Fruit fly (Drosophila melanogaster) whole organism, embryonic: Measurements from ENCODE around the gene CG14102.
A peak's percentile ranks its signal among the peaks of the same experiment; 100 is the strongest.

Experiments
- Antp ChIP-seq: fragments of 200-800 bp; sonication (Bioruptor generic); optimal IDR thresholded peaks from 3 replicates; lab custom pipeline; 2016; ENCODE audit warnings: missing biosample characterization, missing genetic modification characterization
- Awh ChIP-seq: fragments of 200-800 bp; sonication (Bioruptor generic); IDR thresholded peaks from 2 replicates; pipeline ENCODE4, ENCODE4 v1.3.6; 2022; ENCODE audit warnings: missing biosample characterization, missing genetic modification characterization
- BEAF-32 ChIP-seq: fragments of 200-800 bp; sonication (Bioruptor generic); optimal IDR thresholded peaks from 3 replicates; lab custom pipeline; 2017; ENCODE audit warnings: missing biosample characterization, missing genetic modification characterization, mild to moderate bottlenecking, moderate library complexity, missing genetic modification reagents
- CG11696 ChIP-seq: fragments of 200-800 bp; sonication (Bioruptor generic); IDR thresholded peaks from 2 replicates; pipeline ENCODE4 v1.3.6; 2022; ENCODE audit warnings: missing biosample characterization, missing genetic modification characterization
- CG12219 ChIP-seq: fragments of 200-800 bp; sonication (Bioruptor generic); optimal IDR thresholded peaks from 3 replicates; lab custom pipeline; 2018; ENCODE audit warnings: missing biosample characterization, mild to moderate bottlenecking, missing genetic modification characterization
- CG12391 ChIP-seq: fragments of 200-800 bp; sonication (Bioruptor generic); optimal IDR thresholded peaks from 3 replicates; lab custom pipeline; 2018; ENCODE audit warnings: missing biosample characterization, mild to moderate bottlenecking, missing genetic modification characterization, moderate library complexity
- CG12659 ChIP-seq: fragments of 200-800 bp; sonication (Bioruptor generic); optimal IDR thresholded peaks from 3 replicates; lab custom pipeline; 2017; ENCODE audit warnings: mild to moderate bottlenecking, missing biosample characterization, missing genetic modification reagents, missing genetic modification characterization
- CG14710 ChIP-seq: fragments of 200-800 bp; sonication (Bioruptor generic); optimal IDR thresholded peaks from 3 replicates; lab custom pipeline; 2019; ENCODE audit warnings: missing biosample characterization, mild to moderate bottlenecking, missing genetic modification characterization, moderate library complexity
- CG1529 ChIP-seq: fragments of 200-800 bp; sonication (Bioruptor generic); optimal IDR thresholded peaks from 3 replicates; lab custom pipeline; 2018; ENCODE audit warnings: missing biosample characterization, missing genetic modification characterization
- CG1647 ChIP-seq: fragments of 200-800 bp; sonication (Bioruptor generic); optimal IDR thresholded peaks from 3 replicates; lab custom pipeline; 2016; ENCODE audit warnings: missing biosample characterization, missing genetic modification characterization
- CG2120 ChIP-seq: fragments of 200-800 bp; sonication (Bioruptor generic); optimal IDR thresholded peaks from 3 replicates; lab custom pipeline; 2016; ENCODE audit warnings: missing biosample characterization, missing genetic modification characterization
- CG2129 ChIP-seq: fragments of 200-800 bp; sonication (Bioruptor generic); IDR thresholded peaks from 2 replicates; pipeline ENCODE4 v1.3.6; 2022; ENCODE audit warnings: missing biosample characterization, missing genetic modification characterization; ENCODE audit not compliant: partially characterized antibody
- CG4820 ChIP-seq: fragments of 200-800 bp; sonication (Bioruptor generic); optimal IDR thresholded peaks from 3 replicates; lab custom pipeline; 2016; ENCODE audit warnings: missing biosample characterization, missing genetic modification characterization
- CG6791 ChIP-seq: fragments of 200-800 bp; sonication (Bioruptor generic); IDR thresholded peaks from 3 replicates; pipeline ENCODE4 v1.3.6; 2022; ENCODE audit warnings: missing biosample characterization, missing genetic modification characterization; ENCODE audit not compliant: partially characterized antibody
- CG7271 ChIP-seq: fragments of 200-800 bp; sonication (Bioruptor generic); optimal IDR thresholded peaks from 2 replicates; lab custom pipeline; 2018; ENCODE audit warnings: missing biosample characterization, mild to moderate bottlenecking, missing genetic modification characterization, moderate library complexity
- CG9932 ChIP-seq: fragments of 200-800 bp; sonication (Bioruptor generic); IDR thresholded peaks from 2 replicates; pipeline ENCODE4 v1.3.6; 2022; ENCODE audit warnings: missing biosample characterization, missing genetic modification characterization
- CHES-1-like ChIP-seq: fragments of 200-800 bp; sonication (Bioruptor generic); optimal IDR thresholded peaks from 2 replicates; lab custom pipeline; 2016; ENCODE audit warnings: missing biosample characterization, missing genetic modification characterization
- D19B ChIP-seq: fragments of 200-800 bp; sonication (Bioruptor generic); optimal IDR thresholded peaks from 2 replicates; lab custom pipeline; 2017; ENCODE audit warnings: missing biosample characterization, mild to moderate bottlenecking, missing genetic modification characterization
- Dad ChIP-seq: fragments of 200-800 bp; sonication (Bioruptor generic); optimal IDR thresholded peaks from 3 replicates; lab custom pipeline; 2016; ENCODE audit warnings: missing biosample characterization, missing genetic modification characterization
- Dref ChIP-seq: fragments of 200-800 bp; sonication (Bioruptor generic); IDR thresholded peaks from 2 replicates; pipeline ENCODE4 v1.3.6; 2022; ENCODE audit warnings: missing biosample characterization, missing genetic modification characterization
- E2f2 ChIP-seq: fragments of 200-800 bp; sonication (Bioruptor generic); IDR thresholded peaks from 2 replicates; pipeline ENCODE4 v1.3.6; 2022; ENCODE audit warnings: missing biosample characterization, missing genetic modification characterization
- Elba2 ChIP-seq: fragments of 200-800 bp; sonication (Bioruptor generic); optimal IDR thresholded peaks from 3 replicates; lab custom pipeline; 2016; ENCODE audit warnings: missing biosample characterization, missing genetic modification characterization
- Fer1 ChIP-seq: fragments of 200-800 bp; sonication (Bioruptor generic); optimal IDR thresholded peaks from 2 replicates; lab custom pipeline; 2017; ENCODE audit warnings: missing biosample characterization, mild to moderate bottlenecking, missing genetic modification characterization
- HLH4C ChIP-seq: fragments of 200-800 bp; sonication (Bioruptor generic); IDR thresholded peaks from 3 replicates; pipeline ENCODE4 v1.3.6; 2022; ENCODE audit warnings: missing biosample characterization, missing genetic modification characterization; ENCODE audit not compliant: partially characterized antibody
- Hand ChIP-seq: fragments of 200-800 bp; sonication (Bioruptor generic); optimal IDR thresholded peaks from 2 replicates; lab custom pipeline; 2017; ENCODE audit warnings: mild to moderate bottlenecking, missing biosample characterization, missing genetic modification reagents, missing genetic modification characterization
- Hr51 ChIP-seq, 2 experiments: fragments of 200-800 bp; sonication (Bioruptor generic); optimal IDR thresholded peaks; 2 replicates in 1 of 2; 3 replicates in 1 of 2; lab custom pipeline; 2016 to 2018; ENCODE audit warnings: missing biosample characterization in 2 of 2, missing genetic modification characterization in 2 of 2, mild to moderate bottlenecking in 1 of 2, moderate library complexity in 1 of 2
- MBD-R2 ChIP-seq: fragments of 200-800 bp; sonication (Bioruptor generic); IDR thresholded peaks from 2 replicates; pipeline ENCODE4 v1.3.6; 2022; ENCODE audit warnings: missing biosample characterization, missing genetic modification characterization
- MESR4 ChIP-seq: fragments of 200-800 bp; sonication (Bioruptor generic); optimal IDR thresholded peaks from 2 replicates; lab custom pipeline; 2018; ENCODE audit warnings: missing biosample characterization, mild to moderate bottlenecking, missing genetic modification characterization, moderate library complexity
- Max ChIP-seq: fragments of 200-800 bp; sonication (Bioruptor generic); optimal IDR thresholded peaks from 2 replicates; lab custom pipeline; 2016; ENCODE audit warnings: missing biosample characterization, mild to moderate bottlenecking, missing genetic modification characterization
- Mrtf ChIP-seq: fragments of 200-800 bp; sonication (Bioruptor generic); IDR thresholded peaks from 3 replicates; pipeline ENCODE4 v1.3.6; 2022; ENCODE audit warnings: missing biosample characterization, missing genetic modification characterization
- NFAT ChIP-seq: fragments of 200-800 bp; sonication (Bioruptor generic); IDR thresholded peaks from 2 replicates; pipeline ENCODE4 v1.3.6; 2022; ENCODE audit warnings: missing biosample characterization, missing genetic modification characterization
- Side ChIP-seq: fragments of 200-800 bp; sonication (Bioruptor generic); optimal IDR thresholded peaks from 2 replicates; lab custom pipeline; 2016; ENCODE audit warnings: missing biosample characterization, missing genetic modification characterization
- Sox102F ChIP-seq: fragments of 200-800 bp; sonication (Bioruptor generic); optimal IDR thresholded peaks from 2 replicates; lab custom pipeline; 2018; ENCODE audit warnings: missing biosample characterization, mild to moderate bottlenecking, missing genetic modification characterization, moderate library complexity
- Spps ChIP-seq: fragments of 200-800 bp; sonication (Bioruptor generic); optimal IDR thresholded peaks from 2 replicates; lab custom pipeline; 2018; ENCODE audit warnings: missing biosample characterization, mild to moderate bottlenecking, missing genetic modification characterization
- Sry-β ChIP-seq: fragments of 200-800 bp; sonication (Bioruptor generic); optimal IDR thresholded peaks from 2 replicates; lab custom pipeline; 2018; ENCODE audit warnings: missing biosample characterization, mild to moderate bottlenecking, missing genetic modification characterization, moderate library complexity
- Sry-δ ChIP-seq: fragments of 200-800 bp; sonication (Bioruptor generic); optimal IDR thresholded peaks from 2 replicates; lab custom pipeline; 2016; ENCODE audit warnings: missing biosample characterization, missing genetic modification characterization
- amos ChIP-seq: fragments of 200-800 bp; sonication (Bioruptor generic); IDR thresholded peaks from 2 replicates; pipeline ENCODE4 v1.3.6; 2022; ENCODE audit warnings: missing biosample characterization, missing genetic modification characterization; ENCODE audit not compliant: partially characterized antibody
- ato ChIP-seq: fragments of 200-800 bp; sonication (Bioruptor generic); IDR thresholded peaks from 2 replicates; pipeline ENCODE4 v1.3.6; 2022; ENCODE audit warnings: missing biosample characterization, missing genetic modification characterization; ENCODE audit not compliant: partially characterized antibody
- bsh ChIP-seq, 2 experiments: fragments of 200-800 bp; sonication (Bioruptor generic); optimal IDR thresholded peaks; 2 replicates each; lab custom pipeline; 2017 to 2018; ENCODE audit warnings: mild to moderate bottlenecking in 2 of 2, missing biosample characterization in 2 of 2, missing genetic modification characterization in 2 of 2, moderate library complexity in 1 of 2
- cas ChIP-seq: fragments of 200-800 bp; sonication (Bioruptor generic); IDR thresholded peaks from 2 replicates; pipeline ENCODE4 v1.3.6; 2022; ENCODE audit warnings: missing biosample characterization, missing genetic modification characterization
- cg ChIP-seq: fragments of 200-800 bp; sonication (Bioruptor generic); optimal IDR thresholded peaks from 3 replicates; lab custom pipeline; 2019; ENCODE audit warnings: missing biosample characterization, mild to moderate bottlenecking, missing genetic modification characterization, moderate library complexity
- dmrt99B ChIP-seq: fragments of 200-800 bp; sonication (Bioruptor generic); optimal IDR thresholded peaks from 2 replicates; lab custom pipeline; 2018; ENCODE audit warnings: missing biosample characterization, mild to moderate bottlenecking, missing genetic modification characterization, moderate library complexity
- nmo ChIP-seq: fragments of 200-800 bp; sonication (Bioruptor generic); optimal IDR thresholded peaks from 2 replicates; lab custom pipeline; 2018; ENCODE audit warnings: missing biosample characterization, mild to moderate bottlenecking, missing genetic modification characterization, moderate library complexity
- nom ChIP-seq: fragments of 200-800 bp; sonication (Bioruptor generic); optimal IDR thresholded peaks from 2 replicates; lab custom pipeline; 2017; ENCODE audit warnings: missing biosample characterization, missing genetic modification characterization, mild to moderate bottlenecking, moderate library complexity, missing genetic modification reagents
- phol ChIP-seq: fragments of 200-800 bp; sonication (Bioruptor generic); optimal IDR thresholded peaks from 3 replicates; lab custom pipeline; 2018; ENCODE audit warnings: missing biosample characterization, mild to moderate bottlenecking, missing genetic modification characterization, moderate library complexity
- sob ChIP-seq: fragments of 200-800 bp; sonication (Bioruptor generic); IDR thresholded peaks from 2 replicates; pipeline ENCODE4 v1.3.6; 2022; ENCODE audit warnings: missing biosample characterization, missing genetic modification characterization
- sr ChIP-seq: fragments of 200-800 bp; sonication (Bioruptor generic); IDR thresholded peaks from 3 replicates; pipeline ENCODE4 v1.3.6; 2022; ENCODE audit warnings: missing biosample characterization, missing genetic modification characterization
- unc-4 ChIP-seq: fragments of 200-800 bp; sonication (Bioruptor generic); IDR thresholded peaks from 2 replicates; pipeline ENCODE4 v1.3.6; 2022; ENCODE audit warnings: missing biosample characterization, missing genetic modification characterization; ENCODE audit not compliant: partially characterized antibody
- vnd ChIP-seq: fragments of 200-800 bp; sonication (Bioruptor generic); IDR thresholded peaks from 3 replicates; pipeline ENCODE4 v1.3.6; 2022; ENCODE audit warnings: missing biosample characterization, missing genetic modification characterization; ENCODE audit not compliant: partially characterized antibody
- yki ChIP-seq: fragments of >200 bp; optimal IDR thresholded peaks from 3 replicates; lab custom pipeline; 2018

CG14102 gene

DNA sequence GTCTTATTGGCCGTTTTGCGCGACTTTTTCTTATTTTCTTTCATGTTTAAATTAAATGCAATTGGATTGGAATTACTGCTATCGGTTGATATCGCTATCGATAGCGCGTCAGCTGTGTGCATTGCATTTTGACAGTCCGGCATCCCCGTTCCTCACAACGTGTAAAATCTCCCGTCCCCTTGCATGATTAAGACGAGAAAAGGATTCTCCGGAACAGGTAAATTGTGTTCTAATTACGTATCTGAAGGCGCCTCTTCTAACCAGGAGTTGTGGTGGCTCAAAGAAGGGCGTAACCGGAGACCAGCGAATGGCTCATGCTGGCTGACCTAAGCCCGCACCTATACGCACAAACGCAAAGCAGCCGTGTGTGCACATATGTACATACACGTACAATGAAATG, 6.0 kb upstream of the CG14102 start, which contains the start of the genes CG14104 and Kap-alpha1 (continued):
- TF ChIP-seq Elba2 (GFP tag; lab: Kevin White, UChicago) (peak; percentile 100), Awh (GFP tag; lab: Robert Waterston, UW) (no peak), vnd (GFP tag; lab: Robert Waterston, UW) (peak; percentile 62), Sry-δ (GFP tag; lab: Kevin White, UChicago) (peak; percentile 64), CG1529 (GFP tag; lab: Kevin White, UChicago) (no peak), CG4820 (GFP tag; lab: Kevin White, UChicago) (no peak), CG12659 (peak; percentile 42), sr (GFP tag; lab: Robert Waterston, UW) (no peak), Dad (GFP tag; lab: Kevin White, UChicago) (no peak), dmrt99B (tag; lab: Kevin White, UChicago) (no peak), Sox102F (GFP tag; lab: Kevin White, UChicago) (no peak), nmo (GFP tag; lab: Kevin White, UChicago) (no peak), amos (GFP tag; lab: Robert Waterston, UW) (peak; percentile 61), nom (peak; percentile 24), CG14710 (tag; lab: Kevin White, UChicago) (peak; percentile 13), CG9932 (GFP tag; lab: Robert Waterston, UW) (no peak), MBD-R2 (GFP tag; lab: Robert Waterston, UW) (peak; percentile 88), CG12391 (tag; lab: Kevin White, UChicago) (no peak), NFAT (GFP tag; lab: Robert Waterston, UW) (no peak), CG2129 (GFP tag; lab: Robert Waterston, UW) (peak; percentile 21; the same call in 1 of the 2 replicates), Max (peak; percentile 21), CG12219 (no peak), cas (0 out of 2 replicates have a peak, but pooled peaks have one; percentile 8), Fer1 (GFP tag; lab: Kevin White, UChicago) (peak; percentile 7), Antp (GFP tag; lab: Kevin White, UChicago) (no peak), bsh (GFP tag; optimal IDR thresholded peaks at IDR 0.05; lab: Kevin White, UChicago) (no peak), CHES-1-like (GFP tag; lab: Kevin White, UChicago) (peak; percentile 23), Sry-β (no peak), Spps (tag; lab: Kevin White, UChicago) (no peak), CG7271 (tag; lab: Kevin White, UChicago) (no peak), E2f2 (GFP tag; lab: Robert Waterston, UW) (peak; percentile 48), sob (GFP tag; lab: Robert Waterston, UW) (no peak)

DNA sequence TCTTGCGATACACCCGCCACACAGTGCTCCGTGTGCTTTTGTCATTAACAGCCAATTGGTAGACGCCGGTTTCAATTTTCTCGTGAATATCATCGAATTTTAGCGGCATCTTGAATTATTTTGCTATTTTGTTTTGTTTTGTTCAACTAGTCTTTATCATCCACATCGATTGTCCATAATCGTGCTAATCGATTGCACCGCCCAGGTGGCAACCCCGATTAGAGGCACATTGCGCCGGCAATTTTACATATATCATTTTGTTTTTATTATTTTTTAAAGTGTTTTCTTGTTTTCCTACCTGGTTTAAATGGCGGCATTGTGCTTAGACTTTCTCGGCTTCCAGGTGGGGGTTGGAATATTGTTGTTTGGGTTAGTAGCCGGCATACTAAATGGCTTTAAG, 4.8 kb upstream of the CG14102 start, which contains the start of gene CG34116:
CG34116 (minus strand) TSS at position 142 of the 400 bp plus-strand sequence.
- TF ChIP-seq Mrtf (GFP tag; lab: Robert Waterston, UW), result no peak
- TF ChIP-seq Dref (GFP tag; lab: Robert Waterston, UW), result peak; percentile 76
- TF ChIP-seq ato (GFP tag; lab: Robert Waterston, UW), result peak; percentile 51; the same call in 1 of the 2 replicates
- peak; percentile 7 for TF ChIP-seq cg (GFP tag; lab: Kevin White, UChicago)
- no peak for TF ChIP-seq Hr51 (GFP tag; optimal IDR thresholded peaks at IDR 0.05; lab: Kevin White, UChicago)
- peak; percentile 66; the same call in 1 of the 2 replicates for TF ChIP-seq amos (GFP tag; lab: Robert Waterston, UW)
- TF ChIP-seq BEAF-32 (GFP tag; lab: Kevin White, UChicago), result peak; percentile 66
- TF ChIP-seq CG2129 (GFP tag; lab: Robert Waterston, UW), result peak; percentile 36
- peak; percentile 14 for TF ChIP-seq MESR4 (GFP tag; lab: Kevin White, UChicago)
- no peak for TF ChIP-seq CG11696 (GFP tag; lab: Robert Waterston, UW)
- TF ChIP-seq CG2120 (GFP tag; lab: Kevin White, UChicago), result no peak
- no peak for TF ChIP-seq D19B (GFP tag; lab: Kevin White, UChicago)
- no peak for TF ChIP-seq yki (lab: Kevin White, UChicago)
- TF ChIP-seq Side (GFP tag; lab: Kevin White, UChicago), result no peak
- TF ChIP-seq Hand (GFP tag; lab: Kevin White, UChicago), result no peak
- peak; percentile 30 for TF ChIP-seq phol
- TF ChIP-seq CG6791 (GFP tag; lab: Robert Waterston, UW), result peak; percentile 84
- peak; percentile 57; the same call in 1 of the 2 replicates for TF ChIP-seq unc-4 (GFP tag; lab: Robert Waterston, UW)
- peak; percentile 67 for TF ChIP-seq HLH4C (GFP tag; lab: Robert Waterston, UW)
- no peak for TF ChIP-seq CG1647
